Fruit fly (Drosophila melanogaster) whole organism, wandering third instar larva: ENCODE measurements around the gene CG32320.

Experiments
- Abd-B ChIP-seq: fragments of >200 bp; optimal IDR thresholded peaks from 2 replicates; lab custom pipeline; 2017; ENCODE audit warnings: missing biosample characterization, missing genetic modification characterization
- CG32264 ChIP-seq: fragments of 200-800 bp; sonication (Bioruptor generic); optimal IDR thresholded peaks from 2 replicates; lab custom pipeline; 2016; ENCODE audit warnings: missing biosample characterization, missing genetic modification characterization
- HLH106 ChIP-seq: fragments of 200-800 bp; optimal IDR thresholded peaks from 3 replicates; lab custom pipeline; 2019; ENCODE audit warnings: missing biosample characterization, mild to moderate bottlenecking, missing genetic modification characterization, moderate library complexity
- Hr78 ChIP-seq: fragments of >200 bp; optimal IDR thresholded peaks from 2 replicates; lab custom pipeline; 2017; ENCODE audit warnings: missing biosample characterization, missing genetic modification characterization
- Jra ChIP-seq: sonication (Bioruptor generic); optimal IDR thresholded peaks from 2 replicates; lab custom pipeline; 2016; ENCODE audit warnings: missing biosample characterization, missing genetic modification characterization
- Mio ChIP-seq: sonication (Bioruptor generic); optimal IDR thresholded peaks from 2 replicates; lab custom pipeline; 2016; ENCODE audit warnings: missing biosample characterization, missing genetic modification characterization
- OdsH ChIP-seq: fragments of 200-800 bp; sonication (Bioruptor generic); optimal IDR thresholded peaks from 2 replicates; lab custom pipeline; 2016; ENCODE audit warnings: missing biosample characterization, mild to moderate bottlenecking, missing genetic modification characterization
- Vsx2 ChIP-seq: fragments of 200-300, 225-300 bp; sonication (Bioruptor generic); optimal IDR thresholded peaks from 2 replicates; lab custom pipeline; 2018; ENCODE audit warnings: missing biosample characterization, missing genetic modification characterization; ENCODE audit not compliant: partially characterized antibody
- dsf ChIP-seq: sonication (Bioruptor generic); optimal IDR thresholded peaks from 2 replicates; lab custom pipeline; 2016; ENCODE audit warnings: missing biosample characterization, missing genetic modification characterization, borderline replicate concordance
- lola ChIP-seq: fragments of >200 bp; optimal IDR thresholded peaks from 2 replicates; lab custom pipeline; 2017; ENCODE audit warnings: missing biosample characterization, missing genetic modification characterization
- pan ChIP-seq: fragments of >200 bp; optimal IDR thresholded peaks from 2 replicates; lab custom pipeline; 2017
- psq ChIP-seq: fragments of 200-800 bp; sonication (Bioruptor generic); optimal IDR thresholded peaks from 3 replicates; lab custom pipeline; 2017; ENCODE audit warnings: missing biosample characterization, mild to moderate bottlenecking, missing genetic modification characterization, moderate library complexity
- rgr ChIP-seq: fragments of 200-800 bp; sonication (Bioruptor generic); optimal IDR thresholded peaks from 3 replicates; lab custom pipeline; 2016; ENCODE audit warnings: missing biosample characterization, mild to moderate bottlenecking, missing genetic modification characterization
- tai ChIP-seq: sonication (Bioruptor generic); optimal IDR thresholded peaks from 2 replicates; lab custom pipeline; 2016; ENCODE audit warnings: missing biosample characterization, missing genetic modification characterization

DNA sequence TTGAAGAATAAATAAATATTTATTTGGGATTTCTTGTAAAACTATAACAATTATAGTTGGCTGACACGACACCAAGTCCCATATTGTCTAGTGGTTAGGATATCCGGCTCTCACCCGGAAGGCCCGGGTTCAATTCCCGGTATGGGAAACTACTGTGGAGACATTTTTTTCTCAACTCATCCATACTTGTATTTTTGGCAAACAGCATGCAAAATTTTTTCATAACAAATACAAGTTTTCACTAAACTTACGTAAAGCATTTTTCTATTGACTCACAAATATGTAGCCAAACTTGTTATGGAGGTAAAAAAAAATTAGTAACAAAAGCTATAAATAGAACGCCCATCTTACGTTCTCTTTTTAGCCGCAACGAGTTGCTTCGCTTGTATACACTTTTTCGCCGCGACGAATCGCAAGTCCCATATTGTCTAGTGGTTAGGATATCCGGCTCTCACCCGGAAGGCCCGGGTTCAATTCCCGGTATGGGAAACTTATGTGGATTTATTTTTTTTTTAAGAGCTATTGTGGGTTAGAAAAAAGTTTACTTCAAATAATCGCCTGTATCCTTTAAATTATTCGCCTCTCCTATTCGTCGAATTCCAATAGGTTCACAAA is 3.1 kb downstream of the CG32320 start:
- no peak for TF ChIP-seq rgr (GFP tag; lab: Kevin White, UChicago)
- TF ChIP-seq tai: no peak
- no peak for TF ChIP-seq lola (GFP tag; lab: Kevin White, UChicago)
- no peak for TF ChIP-seq Abd-B (GFP tag; lab: Kevin White, UChicago)
- no peak for TF ChIP-seq psq
- TF ChIP-seq HLH106 (tag; lab: Kevin White, UChicago): no peak
- TF ChIP-seq Vsx2: no peak
- TF ChIP-seq dsf (GFP tag; lab: Kevin White, UChicago): no peak
- no peak for TF ChIP-seq pan (lab: Kevin White, UChicago)
- TF ChIP-seq Mio (GFP tag; lab: Kevin White, UChicago): no peak
- no peak for TF ChIP-seq Jra (GFP tag; lab: Kevin White, UChicago)
- TF ChIP-seq OdsH (GFP tag; lab: Kevin White, UChicago): no peak
- no peak for TF ChIP-seq Hr78
- TF ChIP-seq CG32264 (GFP tag; lab: Kevin White, UChicago): no peak
